Worm (Caenorhabditis elegans): ENCODE measurements around the gene cut-5.

The cut-5 gene

ce11 chrX:10350151-10350550 is 12.2 kb upstream of the cut-5 start:
- TF ChIP-seq F39B2.1 (GFP tag; IDR thresholded peaks at IDR 0.05), result no peak
- TF ChIP-seq dpff-1 (tag; optimal IDR thresholded peaks at IDR 0.05), result no peak
- no peak for TF ChIP-seq Y79H2A.3 (GFP tag; conservative IDR thresholded peaks at IDR 0.05)
- no peak for TF ChIP-seq B0019.2 (GFP tag; conservative IDR thresholded peaks at IDR 0.05)
- TF ChIP-seq hlh-12 (tag; optimal IDR thresholded peaks at IDR 0.05), result no peak
- TF ChIP-seq aptf-2 (GFP tag; conservative IDR thresholded peaks at IDR 0.05), result no peak
- no peak for TF ChIP-seq mes-4 (tag; optimal IDR thresholded peaks at IDR 0.05)
- TF ChIP-seq nhr-80 (tag; optimal IDR thresholded peaks at IDR 0.05), result no peak
- no peak for TF ChIP-seq Y53F4B.3 (GFP tag; IDR thresholded peaks at IDR 0.05)
- no peak for TF ChIP-seq B0035.1 (tag; optimal IDR thresholded peaks at IDR 0.05)
- TF ChIP-seq nhr-120 (GFP tag; IDR thresholded peaks at IDR 0.05), result no peak
- TF ChIP-seq madf-10 (tag; optimal IDR thresholded peaks at IDR 0.05), result no peak
- TF ChIP-seq sptf-2 (GFP tag; optimal IDR thresholded peaks at IDR 0.05), result no peak
- no peak for TF ChIP-seq C06A6.2 (GFP tag; conservative IDR thresholded peaks at IDR 0.05)
- no peak for TF ChIP-seq hlh-26 (GFP tag; conservative IDR thresholded peaks at IDR 0.05)
- TF ChIP-seq akir-1 (GFP tag; optimal IDR thresholded peaks at IDR 0.05), result no peak
- TF ChIP-seq gei-17 (GFP tag; optimal IDR thresholded peaks at IDR 0.05), result no peak

ce11 chrX:10340986-10341385 is 3.0 kb upstream of the cut-5 start, which contains the start of gene R07E3.1:
R07E3.1 (minus strand) TSS chrX:10341161.
- TF ChIP-seq aptf-2 (GFP tag; conservative IDR thresholded peaks at IDR 0.05), result no peak
- TF ChIP-seq rec-8 (tag; optimal IDR thresholded peaks at IDR 0.05), result no peak
- peak; percentile 57 for TF ChIP-seq nhr-80 (tag; optimal IDR thresholded peaks at IDR 0.05)
- 0 out of 2 replicates have a peak, but pooled peaks have one; percentile 15 for TF ChIP-seq cebp-1 (GFP tag; IDR thresholded peaks at IDR 0.05)
- no peak for TF ChIP-seq cebp-1 (tag; optimal IDR thresholded peaks at IDR 0.05)
- TF ChIP-seq hsf-1 (GFP tag; IDR thresholded peaks at IDR 0.05), result no peak
- no peak for TF ChIP-seq D2030.7 (GFP tag; IDR thresholded peaks at IDR 0.05)

DNA sequence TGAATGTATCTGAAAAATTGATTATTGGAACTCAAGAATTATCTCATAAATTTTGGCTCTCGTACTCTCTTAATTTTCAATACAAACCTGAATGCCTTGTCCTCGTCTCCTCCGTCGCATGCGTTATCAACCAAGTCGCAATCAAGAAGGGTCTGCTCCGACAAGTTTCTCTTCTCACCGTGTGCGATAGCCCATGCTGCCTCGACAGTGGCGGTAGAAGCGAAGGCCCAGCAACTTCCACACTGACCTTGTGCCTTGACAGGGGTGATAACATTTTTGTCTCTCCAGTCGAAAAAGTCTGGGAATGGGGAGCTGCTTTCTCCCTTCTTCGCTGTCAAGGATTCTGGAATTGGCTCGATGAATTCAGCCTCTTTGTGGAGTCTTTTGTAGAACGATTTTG is 2.0 kb upstream of the cut-5 start:
- TF ChIP-seq dox-1 (GFP tag; IDR thresholded peaks at IDR 0.05) (peak; percentile 65; the same call in 1 of the 2 replicates), mcd-1 (GFP tag; IDR thresholded peaks at IDR 0.05) (peak; percentile 23; the same call in 1 of the 2 replicates), F57A8.1 (GFP tag; optimal IDR thresholded peaks at IDR 0.05) (no peak), lin-54 (GFP tag; optimal IDR thresholded peaks at IDR 0.05) (no peak), tbp1 (GFP tag; optimal IDR thresholded peaks at IDR 0.05) (peak; percentile 6), aptf-2 (GFP tag; conservative IDR thresholded peaks at IDR 0.05) (no peak), ceh-79 (tag; optimal IDR thresholded peaks at IDR 0.05) (no peak), nhr-80 (tag; optimal IDR thresholded peaks at IDR 0.05) (peak; percentile 80), zfh-2 (GFP tag; conservative IDR thresholded peaks at IDR 0.05) (peak; percentile 67; the same call in 1 of the 2 replicates), T07F8.4 (tag; optimal IDR thresholded peaks at IDR 0.05) (no peak), ets-4 (GFP tag; optimal IDR thresholded peaks at IDR 0.05) (peak; percentile 72), F33H1.4 (GFP tag; IDR thresholded peaks at IDR 0.05) (no peak), somi-1 (GFP tag; optimal IDR thresholded peaks at IDR 0.05) (no peak), zim-3 (tag; optimal IDR thresholded peaks at IDR 0.05) (no peak)

ce11 chrX:10338761-10339160 is 761 bp upstream of the cut-5 start:
- TF ChIP-seq Y56A3A.18 (GFP tag; IDR thresholded peaks at IDR 0.05) (0 out of 2 replicates have a peak, but pooled peaks have one; percentile 55), ztf-26 (tag; optimal IDR thresholded peaks at IDR 0.05) (no peak), snpc-3.4 (tag; optimal IDR thresholded peaks at IDR 0.05) (no peak), dpff-1 (tag; optimal IDR thresholded peaks at IDR 0.05) (no peak), tlf-1 (GFP tag; optimal IDR thresholded peaks at IDR 0.05) (peak; percentile 55), ekl-4 (GFP tag; IDR thresholded peaks at IDR 0.05) (no peak), B0336.3 (GFP tag; IDR thresholded peaks at IDR 0.05) (peak; percentile 63; the same call in 1 of the 2 replicates), rpc-1 (optimal IDR thresholded peaks at IDR 0.05) (no peak), rpc-1 (tag; optimal IDR thresholded peaks at IDR 0.05) (no peak), ets-4 (GFP tag; optimal IDR thresholded peaks at IDR 0.05) (no peak), nfyb-1 (GFP tag; IDR thresholded peaks at IDR 0.05) (peak; percentile 71; the same call in 1 of the 2 replicates), ceh-79 (tag; optimal IDR thresholded peaks at IDR 0.05) (no peak), madf-3 (GFP tag; IDR thresholded peaks at IDR 0.05) (0 out of 2 replicates have a peak, but pooled peaks have one; percentile 26), cebp-1 (GFP tag; IDR thresholded peaks at IDR 0.05) (no peak), cebp-1 (tag; optimal IDR thresholded peaks at IDR 0.05) (peak; percentile 36), ceh-58 (GFP tag; IDR thresholded peaks at IDR 0.05) (no peak), lin-54 (GFP tag; optimal IDR thresholded peaks at IDR 0.05) (no peak)

Data from whole organism, young adult.